Fruit fly (Drosophila melanogaster) whole organism, embryonic: ENCODE results near the gene GABPI.

Source experiments
- Adf1 ChIP-seq: fragments of 200-800 bp; sonication (Bioruptor generic); IDR thresholded peaks from 2 replicates; pipeline ENCODE4 v1.3.6; 2022; ENCODE audit warnings: missing biosample characterization, missing genetic modification characterization
- Atf6 ChIP-seq: fragments of 200-800 bp; sonication (Bioruptor generic); IDR thresholded peaks from 2 replicates; pipeline ENCODE4 v1.3.6; 2022; ENCODE audit warnings: missing biosample characterization, missing genetic modification characterization
- Bgb ChIP-seq: fragments of 200-800 bp; sonication (Bioruptor generic); IDR thresholded peaks from 2 replicates; pipeline ENCODE4 v1.3.6; 2022; ENCODE audit warnings: missing biosample characterization, missing genetic modification characterization; ENCODE audit not compliant: partially characterized antibody
- CG10543 ChIP-seq: fragments of 200-800 bp; sonication (Bioruptor generic); optimal IDR thresholded peaks from 3 replicates; lab custom pipeline; 2017; ENCODE audit warnings: missing biosample characterization, mild to moderate bottlenecking, missing genetic modification characterization, moderate library complexity
- CG11398 ChIP-seq: fragments of 200-800 bp; sonication (Bioruptor generic); optimal IDR thresholded peaks from 2 replicates; lab custom pipeline; 2016; ENCODE audit warnings: missing biosample characterization, missing genetic modification characterization
- CG13287 ChIP-seq: fragments of 200-800 bp; sonication (Bioruptor generic); IDR thresholded peaks from 2 replicates; pipeline ENCODE4 v1.3.6; 2022; ENCODE audit warnings: missing biosample characterization, missing genetic modification characterization; ENCODE audit not compliant: partially characterized antibody
- CG13424 ChIP-seq: fragments of 200-800 bp; sonication (Bioruptor generic); optimal IDR thresholded peaks from 2 replicates; lab custom pipeline; 2019; ENCODE audit warnings: missing biosample characterization, mild to moderate bottlenecking, missing genetic modification characterization, moderate library complexity
- CG15269 ChIP-seq: fragments of 200-800 bp; sonication (Bioruptor generic); optimal IDR thresholded peaks from 2 replicates; lab custom pipeline; 2018; ENCODE audit warnings: missing biosample characterization, mild to moderate bottlenecking, missing genetic modification characterization, moderate library complexity
- CG15514 ChIP-seq: fragments of 200-800 bp; sonication (Bioruptor generic); optimal IDR thresholded peaks from 3 replicates; lab custom pipeline; 2017; ENCODE audit warnings: missing biosample characterization, missing genetic modification characterization, mild to moderate bottlenecking, moderate library complexity, missing genetic modification reagents
- CG18011 ChIP-seq: fragments of 200-800 bp; sonication (Bioruptor generic); optimal IDR thresholded peaks from 2 replicates; lab custom pipeline; 2017; ENCODE audit warnings: missing biosample characterization, missing genetic modification characterization, mild to moderate bottlenecking, moderate library complexity, missing genotype
- CG18262 ChIP-seq: fragments of 200-800 bp; optimal IDR thresholded peaks from 3 replicates; lab custom pipeline; 2019; ENCODE audit warnings: missing biosample characterization, mild to moderate bottlenecking, missing genetic modification characterization, moderate library complexity
- CG18476 ChIP-seq: fragments of 200-800 bp; sonication (Bioruptor generic); optimal IDR thresholded peaks from 2 replicates; lab custom pipeline; 2016; ENCODE audit warnings: missing biosample characterization, mild to moderate bottlenecking, missing genetic modification characterization
- CG18764 ChIP-seq: fragments of 200-800 bp; sonication (Bioruptor generic); optimal IDR thresholded peaks from 3 replicates; lab custom pipeline; 2016; ENCODE audit warnings: missing biosample characterization, missing genetic modification characterization
- CG2678 ChIP-seq: fragments of 200-800 bp; sonication (Bioruptor generic); optimal IDR thresholded peaks from 3 replicates; lab custom pipeline; 2019; ENCODE audit warnings: missing biosample characterization, mild to moderate bottlenecking, missing genetic modification characterization, moderate library complexity
- CG32767 ChIP-seq: fragments of 200-800 bp; sonication (Bioruptor generic); IDR thresholded peaks from 2 replicates; pipeline ENCODE4 v1.3.6; 2022; ENCODE audit warnings: missing biosample characterization, missing genetic modification characterization
- CG34422 ChIP-seq: fragments of 200-800 bp; sonication (Bioruptor generic); IDR thresholded peaks from 3 replicates; pipeline ENCODE4 v1.3.6; 2022; ENCODE audit warnings: missing biosample characterization, missing genetic modification characterization
- CG42726 ChIP-seq: fragments of 200-800 bp; sonication (Bioruptor generic); IDR thresholded peaks from 2 replicates; pipeline ENCODE4 v1.3.6; 2022; ENCODE audit warnings: missing biosample characterization, missing genetic modification characterization; ENCODE audit not compliant: partially characterized antibody
- CG4282 ChIP-seq: fragments of 200-800 bp; sonication (Bioruptor generic); optimal IDR thresholded peaks from 2 replicates; lab custom pipeline; 2016; ENCODE audit warnings: missing biosample characterization, missing genetic modification characterization
- CG4730 ChIP-seq: fragments of 200-800 bp; sonication (Bioruptor generic); IDR thresholded peaks from 2 replicates; pipeline ENCODE4 v1.3.6; 2022; ENCODE audit warnings: missing biosample characterization, missing genetic modification characterization
- CG6765 ChIP-seq: fragments of 200-800 bp; sonication (Bioruptor generic); optimal IDR thresholded peaks from 3 replicates; lab custom pipeline; 2017; ENCODE audit warnings: missing biosample characterization, mild to moderate bottlenecking, missing genetic modification characterization
- CG7987 ChIP-seq: fragments of 200-800 bp; sonication (Bioruptor generic); optimal IDR thresholded peaks from 2 replicates; lab custom pipeline; 2018; ENCODE audit warnings: missing biosample characterization, mild to moderate bottlenecking, missing genetic modification characterization, moderate library complexity
- CG8359 ChIP-seq: fragments of 200-800 bp; sonication (Bioruptor generic); optimal IDR thresholded peaks from 2 replicates; lab custom pipeline; 2017; ENCODE audit warnings: missing biosample characterization, mild to moderate bottlenecking, missing genetic modification characterization, borderline replicate concordance
- Dad ChIP-seq: fragments of 200-800 bp; sonication (Bioruptor generic); optimal IDR thresholded peaks from 3 replicates; lab custom pipeline; 2016; ENCODE audit warnings: missing biosample characterization, missing genetic modification characterization
- HLH54F ChIP-seq: fragments of 200-800 bp; sonication (Bioruptor generic); optimal IDR thresholded peaks from 3 replicates; lab custom pipeline; 2016; ENCODE audit warnings: missing biosample characterization, missing genetic modification characterization
- Hey ChIP-seq: fragments of 200-800 bp; sonication (Bioruptor generic); optimal IDR thresholded peaks from 3 replicates; lab custom pipeline; 2018; ENCODE audit warnings: missing biosample characterization, mild to moderate bottlenecking, missing genetic modification characterization
- Myb ChIP-seq: fragments of 200-800 bp; sonication (Bioruptor generic); optimal IDR thresholded peaks from 2 replicates; lab custom pipeline; 2016; ENCODE audit warnings: missing biosample characterization, missing genetic modification characterization
- Opbp ChIP-seq: fragments of 200-800 bp; sonication (Bioruptor generic); IDR thresholded peaks from 3 replicates; pipeline ENCODE4 v1.3.6; 2022; ENCODE audit warnings: missing biosample characterization, missing genetic modification characterization; ENCODE audit not compliant: partially characterized antibody
- Trl ChIP-seq, 3 experiments: fragments of >200 bp in 2 of 3; fragments of 200-800 bp in 1 of 3; sonication (Bioruptor generic) in 1 of 3; optimal IDR thresholded peaks; 2 replicates in 1 of 3; 3 replicates in 2 of 3; lab custom pipeline; 2016 to 2017; ENCODE audit warnings: missing biosample characterization in 1 of 3, missing genetic modification characterization in 1 of 3
- ara ChIP-seq: fragments of 200-800 bp; sonication (Bioruptor generic); IDR thresholded peaks from 2 replicates; pipeline ENCODE4 v1.3.6; 2022; ENCODE audit warnings: missing biosample characterization, missing genetic modification characterization
- bbx ChIP-seq: fragments of 200-800 bp; sonication (Bioruptor generic); IDR thresholded peaks from 2 replicates; pipeline ENCODE4 v1.3.6; 2022; ENCODE audit warnings: missing biosample characterization, missing genetic modification characterization; ENCODE audit not compliant: partially characterized antibody
- cato ChIP-seq: fragments of 200-800 bp; sonication (Bioruptor generic); optimal IDR thresholded peaks from 2 replicates; lab custom pipeline; 2016; ENCODE audit warnings: missing biosample characterization, missing genetic modification characterization, borderline replicate concordance
- caup ChIP-seq: fragments of 200-800 bp; sonication (Bioruptor generic); optimal IDR thresholded peaks from 3 replicates; lab custom pipeline; 2017; ENCODE audit warnings: missing biosample characterization, mild to moderate bottlenecking, missing genetic modification characterization, moderate library complexity; ENCODE audit not compliant: severe bottlenecking
- chinmo ChIP-seq: fragments of 200-800 bp; sonication (Bioruptor generic); IDR thresholded peaks from 4 replicates; pipeline ENCODE4 v1.3.6; 2022; ENCODE audit warnings: missing biosample characterization, missing genetic modification characterization; ENCODE audit not compliant: partially characterized antibody
- dm ChIP-seq: fragments of 200-800 bp; sonication (Bioruptor generic); optimal IDR thresholded peaks from 3 replicates; lab custom pipeline; 2016; ENCODE audit warnings: missing biosample characterization, missing genetic modification characterization
- dmrt11E ChIP-seq: fragments of 200-800 bp; sonication (Bioruptor generic); optimal IDR thresholded peaks from 3 replicates; lab custom pipeline; 2018; ENCODE audit warnings: missing biosample characterization, mild to moderate bottlenecking, missing genetic modification characterization, moderate library complexity
- hb ChIP-seq: fragments of 200-800 bp; sonication (Bioruptor generic); IDR thresholded peaks from 3 replicates; pipeline ENCODE4 v1.3.6; 2022; ENCODE audit warnings: missing biosample characterization, missing genetic modification characterization; ENCODE audit not compliant: partially characterized antibody
- hkb ChIP-seq, 2 experiments: fragments of 200-800 bp in 1 of 2; fragments of >200 bp in 1 of 2; sonication (Bioruptor generic) in 1 of 2; IDR thresholded peaks in 1 of 2; optimal IDR thresholded peaks in 1 of 2; 2 replicates each; pipeline versions ENCODE4 v1.3.6 to Lab custom; 2017 to 2022; ENCODE audit warnings: missing biosample characterization in 1 of 2, missing genetic modification characterization in 1 of 2
- ind ChIP-seq: fragments of 200-800 bp; sonication (Bioruptor generic); optimal IDR thresholded peaks from 3 replicates; lab custom pipeline; 2016; ENCODE audit warnings: missing biosample characterization, missing genetic modification characterization
- lbe ChIP-seq: fragments of 200-800 bp; sonication (Bioruptor generic); optimal IDR thresholded peaks from 2 replicates; lab custom pipeline; 2016; ENCODE audit warnings: missing biosample characterization, mild to moderate bottlenecking, missing genetic modification characterization
- nerfin-1 ChIP-seq: fragments of 200-800 bp; sonication (Bioruptor generic); optimal IDR thresholded peaks from 3 replicates; lab custom pipeline; 2019; ENCODE audit warnings: missing biosample characterization, mild to moderate bottlenecking, missing genetic modification characterization, moderate library complexity
- pfk ChIP-seq: fragments of 200-800 bp; sonication (Bioruptor generic); optimal IDR thresholded peaks from 2 replicates; lab custom pipeline; 2018; ENCODE audit warnings: missing biosample characterization, mild to moderate bottlenecking, missing genetic modification characterization, moderate library complexity
- pho ChIP-seq: fragments of 200-800 bp; sonication (Bioruptor generic); optimal IDR thresholded peaks from 2 replicates; lab custom pipeline; 2016; ENCODE audit warnings: missing biosample characterization, missing genetic modification characterization
- so ChIP-seq: fragments of 200-800 bp; sonication (Bioruptor generic); IDR thresholded peaks from 3 replicates; pipeline ENCODE4 v1.3.6; 2022; ENCODE audit warnings: missing biosample characterization, missing genetic modification characterization
- ssp ChIP-seq: fragments of 200-800 bp; sonication (Bioruptor generic); IDR thresholded peaks from 2 replicates; pipeline ENCODE4 v1.3.6; 2022; ENCODE audit warnings: missing biosample characterization, missing genetic modification characterization
- tna ChIP-seq: fragments of 200-800 bp; sonication (Bioruptor generic); IDR thresholded peaks from 2 replicates; pipeline ENCODE4 v1.3.6; 2022; ENCODE audit warnings: missing biosample characterization, missing genetic modification characterization; ENCODE audit not compliant: partially characterized antibody
- wdn ChIP-seq: fragments of 200-800 bp; sonication (Bioruptor generic); IDR thresholded peaks from 2 replicates; pipeline ENCODE4 v1.3.6; 2022; ENCODE audit warnings: missing biosample characterization, missing genetic modification characterization
- wek ChIP-seq: fragments of 200-800 bp; sonication (Bioruptor generic); optimal IDR thresholded peaks from 3 replicates; lab custom pipeline; 2018; ENCODE audit warnings: missing biosample characterization, mild to moderate bottlenecking, missing genetic modification characterization, moderate library complexity

GABPI gene

DNA sequence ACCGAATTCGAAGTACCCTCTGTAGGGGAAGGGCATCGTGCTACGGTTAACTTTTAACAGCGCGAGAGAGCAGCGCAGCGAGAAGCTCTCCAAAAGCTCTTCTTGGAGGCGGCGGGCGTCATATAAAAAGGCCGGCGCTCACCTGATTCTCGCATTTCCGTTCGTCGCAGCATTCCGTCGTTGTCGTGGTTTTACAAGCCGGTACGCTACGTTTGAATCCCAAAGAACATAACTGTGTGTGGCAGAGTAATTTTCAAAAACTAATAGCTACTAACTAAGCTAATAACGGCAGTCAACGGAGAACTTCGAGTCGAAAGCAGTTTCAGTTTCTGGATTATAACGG lies 26.1 kb downstream of the GABPI start, which contains the start of gene FASN1 (continued):
- no peak for TF ChIP-seq CG13424 (tag; lab: Kevin White, UChicago)
- TF ChIP-seq nerfin-1 (tag; lab: Kevin White, UChicago): peak; percentile 12
- TF ChIP-seq CG13287: peak; percentile 33
- peak; percentile 20 for TF ChIP-seq CG15269 (tag; lab: Kevin White, UChicago)
- peak; percentile 37; the same call in 1 of the 2 replicates for TF ChIP-seq Adf1
- TF ChIP-seq CG4730 (GFP tag; lab: Robert Waterston, UW): peak; percentile 29; the same call in 1 of the 2 replicates
- no peak for TF ChIP-seq dm
- peak; percentile 64 for TF ChIP-seq CG7987 (GFP tag; lab: Kevin White, UChicago)
- TF ChIP-seq pfk (GFP tag; lab: Kevin White, UChicago): peak; percentile 33
- peak; percentile 25; the same call in 1 of the 2 replicates for TF ChIP-seq Atf6 (GFP tag; lab: Robert Waterston, UW)
- peak; percentile 61; the same call in 1 of the 2 replicates for TF ChIP-seq Bgb (GFP tag; lab: Robert Waterston, UW)
- TF ChIP-seq Dad: peak; percentile 0
- TF ChIP-seq CG10543: peak; percentile 69
- TF ChIP-seq ind (GFP tag; lab: Kevin White, UChicago): no peak
- TF ChIP-seq HLH54F (GFP tag; lab: Kevin White, UChicago): no peak
- peak; percentile 31 for TF ChIP-seq Myb (GFP tag; lab: Kevin White, UChicago)
- TF ChIP-seq CG18262: peak; percentile 27
- 0 out of 2 replicates have a peak, but pooled peaks have one; percentile 31 for TF ChIP-seq CG42726 (GFP tag; lab: Robert Waterston, UW)
- peak; percentile 60; the same call in 1 of the 3 replicates for TF ChIP-seq CG34422 (GFP tag; lab: Robert Waterston, UW)
- peak; percentile 8 for TF ChIP-seq Hey
- TF ChIP-seq chinmo: 0 out of 4 replicates have a peak, but pooled peaks have one; percentile 60
- TF ChIP-seq bbx: peak; percentile 49; the same call in 1 of the 2 replicates
- TF ChIP-seq CG11398 (GFP tag; lab: Kevin White, UChicago): peak; percentile 27
- TF ChIP-seq wek (GFP tag; lab: Kevin White, UChicago): peak; percentile 28
- no peak for TF ChIP-seq CG18476 (GFP tag; lab: Kevin White, UChicago)
- TF ChIP-seq cato: no peak
- no peak for TF ChIP-seq CG6765 (GFP tag; lab: Kevin White, UChicago)
- TF ChIP-seq Trl (optimal IDR thresholded peaks at IDR 0.05; lab: Kevin White, UChicago): peak; percentile 63 to 70
- TF ChIP-seq Trl (GFP tag; optimal IDR thresholded peaks at IDR 0.05; lab: Kevin White, UChicago): no peak
- TF ChIP-seq hb (GFP tag; lab: Robert Waterston, UW): 0 out of 3 replicates have a peak, but pooled peaks have one; percentile 49
- TF ChIP-seq CG15514: peak; percentile 34
- TF ChIP-seq CG4282 (GFP tag; lab: Kevin White, UChicago): peak; percentile 1
- no peak for TF ChIP-seq CG18764
- peak; percentile 3; the same call in 1 of the 2 replicates for TF ChIP-seq ara (GFP tag; lab: Robert Waterston, UW)
- TF ChIP-seq ssp: no peak
- TF ChIP-seq Opbp (GFP tag; lab: Robert Waterston, UW): 0 out of 3 replicates have a peak, but pooled peaks have one; percentile 22
- TF ChIP-seq hkb (optimal IDR thresholded peaks at IDR 0.05; lab: Kevin White, UChicago): no peak
- TF ChIP-seq hkb (GFP tag; IDR thresholded peaks at IDR 0.05; lab: Robert Waterston, UW): peak; percentile 50; the same call in 1 of the 2 replicates
- TF ChIP-seq tna (GFP tag; lab: Robert Waterston, UW): peak; percentile 45; the same call in 1 of the 2 replicates
- no peak for TF ChIP-seq CG18011 (GFP tag; lab: Kevin White, UChicago)
- peak; percentile 17 for TF ChIP-seq CG2678
- peak; percentile 46 for TF ChIP-seq caup
- TF ChIP-seq CG8359 (GFP tag; lab: Kevin White, UChicago): no peak
- TF ChIP-seq CG32767 (GFP tag; lab: Robert Waterston, UW): 0 out of 2 replicates have a peak, but pooled peaks have one; percentile 11
- TF ChIP-seq wdn: no peak
- 0 out of 3 replicates have a peak, but pooled peaks have one; percentile 24 for TF ChIP-seq so (GFP tag; lab: Robert Waterston, UW)
- TF ChIP-seq lbe: no peak
- TF ChIP-seq pho (GFP tag; lab: Kevin White, UChicago): no peak
- TF ChIP-seq dmrt11E (tag; lab: Kevin White, UChicago): no peak
